Worm (Caenorhabditis elegans) whole organism, mixed stage, embryonic: ENCODE data around the gene F22E5.13.
"Not testable (repeated sequence)": the region's sequence is repeated elsewhere in the genome, so short reads cannot be mapped to it uniquely, and the experiment has no call there.

ENCODE experiments used
- M03D4.4 ChIP-seq: sonication (generic microtip); optimal IDR thresholded peaks from 2 replicates; lab custom pipeline; 2017; ENCODE audit warnings: mild to moderate bottlenecking, missing genetic modification characterization, missing compliant biosample characterization
- bed-3 ChIP-seq: fragments of 200-800 bp; sonication (Bioruptor generic); optimal IDR thresholded peaks from 3 replicates; lab custom pipeline; 2018; ENCODE audit warnings: mild to moderate bottlenecking, missing genetic modification characterization, moderate library complexity, missing compliant biosample characterization
- blmp-1 ChIP-seq: fragments of 150-350 bp; optimal IDR thresholded peaks from 2 replicates; lab custom pipeline; 2014; ENCODE audit warnings: missing biosample characterization, missing genetic modification characterization
- ceh-39 ChIP-seq: fragments of 150-350 bp; optimal IDR thresholded peaks from 2 replicates; lab custom pipeline; 2014; ENCODE audit warnings: missing biosample characterization, missing genetic modification characterization
- ceh-43 ChIP-seq: fragments of 200-800 bp; sonication (Bioruptor generic); optimal IDR thresholded peaks from 2 replicates; lab custom pipeline; 2018; ENCODE audit warnings: mild to moderate bottlenecking, missing genetic modification characterization, moderate library complexity, missing compliant biosample characterization
- ceh-83 ChIP-seq: fragments of 200-800 bp; sonication (Bioruptor generic); optimal IDR thresholded peaks from 2 replicates; lab custom pipeline; 2018; ENCODE audit warnings: mild to moderate bottlenecking, missing genetic modification characterization, missing compliant biosample characterization
- ces-1 ChIP-seq: fragments of 150-350 bp; optimal IDR thresholded peaks from 2 replicates; lab custom pipeline; 2014; ENCODE audit warnings: missing biosample characterization, missing genetic modification reagents, missing genetic modification characterization
- cnd-1 ChIP-seq: fragments of 200-800 bp; sonication (Bioruptor generic); optimal IDR thresholded peaks from 2 replicates; lab custom pipeline; 2018; ENCODE audit warnings: mild to moderate bottlenecking, missing genetic modification characterization, missing compliant biosample characterization
- drap-1 ChIP-seq: fragments of 200-800 bp; sonication (Bioruptor generic); optimal IDR thresholded peaks from 3 replicates; lab custom pipeline; 2018; ENCODE audit warnings: mild to moderate bottlenecking, missing genetic modification characterization, missing compliant biosample characterization
- elt-1 ChIP-seq: sonication (generic microtip); optimal IDR thresholded peaks from 2 replicates; lab custom pipeline; 2017; ENCODE audit warnings: missing genetic modification characterization, mild to moderate bottlenecking, missing compliant biosample characterization, antibody characterized with exemption, moderate library complexity, borderline replicate concordance; ENCODE audit not compliant: insufficient read depth
- flh-1 ChIP-seq: fragments of 200-800 bp; sonication (Bioruptor generic); optimal IDR thresholded peaks from 2 replicates; lab custom pipeline; 2018; ENCODE audit warnings: mild to moderate bottlenecking, missing genetic modification characterization, moderate library complexity, missing compliant biosample characterization
- ham-2 ChIP-seq: fragments of 200-800 bp; sonication (Bioruptor generic); optimal IDR thresholded peaks from 2 replicates; lab custom pipeline; 2018; ENCODE audit warnings: mild to moderate bottlenecking, missing genetic modification characterization, missing compliant biosample characterization
- hlh-1 ChIP-seq: fragments of 150-350 bp; optimal IDR thresholded peaks from 2 replicates; lab custom pipeline; 2014; ENCODE audit warnings: missing biosample characterization, missing genetic modification reagents, missing genetic modification characterization
- lin-13 ChIP-seq: fragments of 150-350 bp; optimal IDR thresholded peaks from 2 replicates; lab custom pipeline; 2014; ENCODE audit warnings: missing biosample characterization, missing genetic modification characterization
- lsy-2 ChIP-seq: fragments of 150-350 bp; optimal IDR thresholded peaks from 2 replicates; lab custom pipeline; 2014; ENCODE audit warnings: missing biosample characterization, missing genetic modification characterization
- mab-5 ChIP-seq: fragments of 150-350 bp; optimal IDR thresholded peaks from 2 replicates; lab custom pipeline; 2014; ENCODE audit warnings: missing biosample characterization, missing genetic modification characterization
- mep-1 ChIP-seq: fragments of 150-350 bp; optimal IDR thresholded peaks from 2 replicates; lab custom pipeline; 2017; ENCODE audit warnings: missing biosample characterization, missing genetic modification reagents, missing genetic modification characterization, inconsistent platforms
- mls-2 ChIP-seq: sonication (generic microtip); optimal IDR thresholded peaks from 2 replicates; lab custom pipeline; 2016; ENCODE audit warnings: mild to moderate bottlenecking, missing genetic modification characterization, moderate library complexity, missing compliant biosample characterization
- nhr-12 ChIP-seq: fragments of 150-350 bp; optimal IDR thresholded peaks from 2 replicates; lab custom pipeline; 2014; ENCODE audit warnings: missing biosample characterization, missing genetic modification characterization
- nhr-2 ChIP-seq: fragments of 150-350 bp; optimal IDR thresholded peaks from 2 replicates; lab custom pipeline; 2014; ENCODE audit warnings: missing biosample characterization, missing genetic modification characterization
- nhr-237 ChIP-seq: fragments of 150-350 bp; optimal IDR thresholded peaks from 2 replicates; lab custom pipeline; 2014; ENCODE audit warnings: missing biosample characterization, missing genetic modification characterization
- nhr-28 ChIP-seq: fragments of 150-350 bp; optimal IDR thresholded peaks from 2 replicates; lab custom pipeline; 2014; ENCODE audit warnings: missing biosample characterization, missing genetic modification characterization
- nhr-76 ChIP-seq: sonication (generic microtip); optimal IDR thresholded peaks from 2 replicates; lab custom pipeline; 2017; ENCODE audit warnings: missing biosample characterization, missing genetic modification characterization
- pha-4 ChIP-seq: fragments of 150-350 bp; optimal IDR thresholded peaks from 2 replicates; lab custom pipeline; 2018; ENCODE audit warnings: missing biosample characterization, missing genetic modification reagents, missing genetic modification characterization
- sem-2 ChIP-seq: fragments of 200-800 bp; sonication (Bioruptor generic); optimal IDR thresholded peaks from 2 replicates; lab custom pipeline; 2018; ENCODE audit warnings: mild to moderate bottlenecking, missing genetic modification characterization, missing compliant biosample characterization
- snpc-4 ChIP-seq: fragments of 150-350 bp; optimal IDR thresholded peaks from 2 replicates; lab custom pipeline; 2014; ENCODE audit warnings: missing biosample characterization, missing genetic modification characterization
- sptf-1 ChIP-seq: sonication (generic microtip); optimal IDR thresholded peaks from 2 replicates; lab custom pipeline; 2017; ENCODE audit warnings: mild to moderate bottlenecking, missing genetic modification characterization, moderate library complexity, missing compliant biosample characterization
- tbx-8 ChIP-seq: fragments of 200-800 bp; sonication (Bioruptor generic); optimal IDR thresholded peaks from 2 replicates; lab custom pipeline; 2018; ENCODE audit warnings: mild to moderate bottlenecking, missing genetic modification characterization, moderate library complexity, missing compliant biosample characterization
- unc-120 ChIP-seq: sonication (generic microtip); optimal IDR thresholded peaks from 2 replicates; lab custom pipeline; 2017; ENCODE audit warnings: missing genetic modification characterization, missing compliant biosample characterization; ENCODE audit not compliant: poor library complexity, severe bottlenecking
- unc-39 ChIP-seq: fragments of 150-350 bp; optimal IDR thresholded peaks from 2 replicates; lab custom pipeline; 2014; ENCODE audit warnings: missing biosample characterization, missing genetic modification characterization
- unc-62 ChIP-seq: fragments of 150-350 bp; optimal IDR thresholded peaks from 2 replicates; lab custom pipeline; 2014; ENCODE audit warnings: missing biosample characterization, missing genetic modification reagents, missing genetic modification characterization
- zip-8 ChIP-seq: fragments of 150-350 bp; optimal IDR thresholded peaks from 2 replicates; lab custom pipeline; 2014; ENCODE audit warnings: missing biosample characterization, missing genetic modification characterization
- ztf-11 ChIP-seq: fragments of 150-350 bp; optimal IDR thresholded peaks from 2 replicates; lab custom pipeline; 2014; ENCODE audit warnings: missing biosample characterization, missing genetic modification characterization

F22E5.13 gene

ce11 chrII:2672320-2672719 is 22.9 kb upstream of the F22E5.13 start, which contains the start of gene sri-57:
Gene sri-57, minus strand, starts transcription at chrII:2672420.
- not testable (repeated sequence) for TF ChIP-seq blmp-1; ztf-11; ham-2 (GFP tag; lab: Kevin White, UChicago)

- no peak for TF ChIP-seq unc-39
- no peak for TF ChIP-seq tbx-8
- no peak for TF ChIP-seq flh-1 (GFP tag; lab: Kevin White, UChicago)
- no peak for TF ChIP-seq sem-2
- no peak for TF ChIP-seq cnd-1 (tag; lab: Kevin White, UChicago)
- TF ChIP-seq drap-1 (GFP tag; lab: Kevin White, UChicago): no peak
- TF ChIP-seq elt-1: no peak
- no peak for TF ChIP-seq ces-1
- no peak for TF ChIP-seq ceh-83 (GFP tag; lab: Kevin White, UChicago)
- no peak for TF ChIP-seq ztf-11
- TF ChIP-seq nhr-2: no peak
These were observed 16.2 kb upstream of the F22E5.13 start, which contains the start of gene F22E5.22 for ce11 chrII:2665606-2666005. Gene F22E5.22, plus strand, starts transcription at chrII:2665906.

ce11 chrII:2665081-2665480 is 15.6 kb upstream of the F22E5.13 start, which contains the start of gene F22E5.2:
Gene F22E5.2, plus strand, starts transcription at chrII:2665381.
- not testable (repeated sequence) for TF ChIP-seq lin-13 (tag; lab: Kevin White, UChicago); nhr-2; nhr-28 (tag; lab: Kevin White, UChicago)
- TF ChIP-seq, all 35 proteins: peak for 0; not testable (repeated sequence) for 35

ce11 chrII:2659364-2659763 is 9.9 kb upstream of the F22E5.13 start, which contains the start of gene gcy-21:
Gene gcy-21, plus strand, starts transcription at chrII:2659664.
- TF ChIP-seq unc-62 (GFP tag; lab: Kevin White, UChicago): no peak
- TF ChIP-seq unc-39: no peak
- TF ChIP-seq ceh-43 (GFP tag; lab: Kevin White, UChicago): no peak
- TF ChIP-seq mep-1: no peak
- TF ChIP-seq drap-1 (GFP tag; lab: Kevin White, UChicago): no peak
- no peak for TF ChIP-seq elt-1
- TF ChIP-seq sem-2: no peak
- no peak for TF ChIP-seq nhr-237 (tag; lab: Kevin White, UChicago)
- TF ChIP-seq M03D4.4 (tag; lab: Kevin White, UChicago): no peak
- TF ChIP-seq ham-2 (GFP tag; lab: Kevin White, UChicago): no peak
- no peak for TF ChIP-seq nhr-12

- TF ChIP-seq ceh-83 (GFP tag; lab: Kevin White, UChicago) (no peak), hlh-1 (tag; lab: Kevin White, UChicago) (no peak), unc-39 (no peak), nhr-12 (no peak), mls-2 (tag; lab: Kevin White, UChicago) (no peak), cnd-1 (tag; lab: Kevin White, UChicago) (no peak), bed-3 (no peak), nhr-28 (tag; lab: Kevin White, UChicago) (no peak), pha-4 (no peak), M03D4.4 (tag; lab: Kevin White, UChicago) (no peak), lsy-2 (tag; lab: Kevin White, UChicago) (no peak), zip-8 (tag; lab: Kevin White, UChicago) (no peak), mab-5 (tag; lab: Kevin White, UChicago) (no peak), elt-1 (no peak)
These were observed 7.2 kb upstream of the F22E5.13 start, which contains the start of gene sri-47 for ce11 chrII:2656606-2657005. Gene sri-47, plus strand, starts transcription at chrII:2656906.

ce11 chrII:2649015-2649414 is 424 bp downstream of the F22E5.13 start:
- TF ChIP-seq lsy-2 (tag; lab: Kevin White, UChicago) (no peak), unc-120 (no peak), ham-2 (GFP tag; lab: Kevin White, UChicago) (no peak), ztf-11 (no peak), M03D4.4 (tag; lab: Kevin White, UChicago) (no peak), snpc-4 (no peak), sptf-1 (tag; lab: Kevin White, UChicago) (no peak), drap-1 (GFP tag; lab: Kevin White, UChicago) (no peak), mls-2 (tag; lab: Kevin White, UChicago) (no peak), ceh-39 (no peak), nhr-76 (tag; lab: Kevin White, UChicago) (no peak), ces-1 (no peak), ceh-43 (GFP tag; lab: Kevin White, UChicago) (no peak)
